Fruit fly (Drosophila melanogaster) Kc167 (cell line): ENCODE measurements around the gene CG34376.

Experiments used
- Myc ChIP-seq: fragments of >200 bp; optimal IDR thresholded peaks from 2 replicates; lab custom pipeline; 2017; ENCODE audit warnings: missing external identifiers
- Sin3A ChIP-seq: fragments of >200 bp; optimal IDR thresholded peaks from 2 replicates; lab custom pipeline; 2018; ENCODE audit warnings: missing external identifiers
- h ChIP-seq: fragments of >200 bp; optimal IDR thresholded peaks from 3 replicates; lab custom pipeline; 2018; ENCODE audit warnings: missing external identifiers
- psq ChIP-seq: fragments of >200 bp; optimal IDR thresholded peaks from 2 replicates; lab custom pipeline; 2017; ENCODE audit warnings: missing external identifiers

DNA sequence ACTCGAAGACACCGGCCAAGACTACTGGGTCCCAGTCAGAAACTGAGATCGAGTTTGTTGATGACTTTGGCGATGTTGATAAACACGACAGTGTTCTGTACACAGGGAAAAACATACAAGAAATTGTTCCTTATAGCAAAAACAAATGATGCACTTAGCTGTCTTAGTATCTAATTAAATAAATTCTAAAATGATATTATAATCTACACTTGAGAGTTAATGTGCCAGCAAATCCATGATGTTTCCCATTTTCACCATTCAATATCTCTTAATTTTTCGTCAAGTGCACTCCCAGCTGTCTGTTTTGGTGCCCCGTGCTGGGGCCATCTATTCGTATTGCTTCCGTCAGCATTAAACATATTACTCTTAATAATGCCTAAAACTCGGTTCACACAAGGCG, 47.7 kb upstream of the CG34376 start:
- TF ChIP-seq h (no peak), psq (lab: Kevin White, UChicago) (no peak), Sin3A (lab: Kevin White, UChicago) (no peak), Myc (no peak)
